Worm (Caenorhabditis elegans): ENCODE data around the gene ndub-8.

ndub-8 gene

ce11 chrII:13829123-13829996 is 43.3 kb upstream of the ndub-8 start (continued):
- TF ChIP-seq nhr-77 (tag; optimal IDR thresholded peaks at IDR 0.05) = peak; percentile 90
- peak; percentile 38 to 55 for TF ChIP-seq lsy-2 (tag; optimal IDR thresholded peaks at IDR 0.05)
- TF ChIP-seq mdt-29 (GFP tag; IDR thresholded peaks at IDR 0.05) = peak; percentile 69; the same call in 1 of the 2 replicates
- TF ChIP-seq nhr-76 (tag; optimal IDR thresholded peaks at IDR 0.05) = peak; percentile 28

- TF ChIP-seq duxl-1 (tag; optimal IDR thresholded peaks at IDR 0.05; ENCODE audit: poor library complexity) (no peak), jun-1 (tag; optimal IDR thresholded peaks at IDR 0.05) (no peak), dmd-8 (GFP tag; IDR thresholded peaks at IDR 0.05) (no peak), aly-2 (tag; optimal IDR thresholded peaks at IDR 0.05) (no peak), fkh-10 (GFP tag; optimal IDR thresholded peaks at IDR 0.05) (no peak), nhr-76 (tag; optimal IDR thresholded peaks at IDR 0.05) (no peak)
Measured at ce11 chrII:13830255-13830654, 42.4 kb upstream of the ndub-8 start, which contains the start of gene F08G2.4. Gene F08G2.4, plus strand, starts transcription at chrII:13830602.

DNA sequence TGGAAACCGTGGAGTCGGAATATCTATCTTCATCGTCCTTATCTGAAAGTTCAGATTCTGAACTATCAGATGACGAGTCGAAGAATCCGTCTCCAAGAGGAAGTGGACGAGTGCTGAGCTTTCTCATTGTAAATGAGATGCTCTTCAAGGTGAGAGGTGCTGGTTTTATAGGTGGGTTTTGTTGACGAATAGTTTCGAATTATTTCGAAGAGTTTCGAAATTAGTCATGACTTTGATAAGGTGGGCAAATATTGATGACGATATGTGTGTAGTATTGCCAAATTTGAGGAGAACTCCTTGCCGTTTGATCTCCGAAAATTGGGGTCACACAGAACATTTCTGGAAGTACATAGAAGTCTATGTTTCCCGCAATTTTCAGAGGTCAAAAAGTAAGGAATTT is 39.2 kb upstream of the ndub-8 start, which contains the start of gene F08G2.5:
Gene F08G2.5, minus strand, starts transcription at position 127 of the 400 bp plus-strand sequence.
- TF ChIP-seq zag-1 (tag; optimal IDR thresholded peaks at IDR 0.05) = no peak
- TF ChIP-seq nhr-6 (tag; optimal IDR thresholded peaks at IDR 0.05) = no peak
- TF ChIP-seq vab-7 (GFP tag; IDR thresholded peaks at IDR 0.05) = no peak
- TF ChIP-seq daf-16 (GFP tag; optimal IDR thresholded peaks at IDR 0.05) = no peak
- peak; percentile 70 for TF ChIP-seq daf-16 (tag; optimal IDR thresholded peaks at IDR 0.05)
- no peak for TF ChIP-seq attf-4 (tag; optimal IDR thresholded peaks at IDR 0.05)
- TF ChIP-seq lin-1 (GFP tag; IDR thresholded peaks at IDR 0.05) = no peak
- TF ChIP-seq Y48G9A.11 (GFP tag; IDR thresholded peaks at IDR 0.05) = no peak
- no peak for TF ChIP-seq daf-12 (tag; optimal IDR thresholded peaks at IDR 0.05)
- no peak for TF ChIP-seq lir-3 (tag; optimal IDR thresholded peaks at IDR 0.05)
- TF ChIP-seq nhr-28 (tag; optimal IDR thresholded peaks at IDR 0.05) = peak; percentile 9
- TF ChIP-seq ctbp-1 (GFP tag; IDR thresholded peaks at IDR 0.05) = no peak
- no peak for TF ChIP-seq zfp-2 (tag; optimal IDR thresholded peaks at IDR 0.05)
- TF ChIP-seq dmd-6 (GFP tag; IDR thresholded peaks at IDR 0.05) = no peak; the same call in 1 of the 2 replicates
- no peak for TF ChIP-seq ama-1 (optimal IDR thresholded peaks at IDR 0.05)
- no peak for TF ChIP-seq ceh-32 (tag; optimal IDR thresholded peaks at IDR 0.05; ENCODE audit: poor library complexity)

DNA sequence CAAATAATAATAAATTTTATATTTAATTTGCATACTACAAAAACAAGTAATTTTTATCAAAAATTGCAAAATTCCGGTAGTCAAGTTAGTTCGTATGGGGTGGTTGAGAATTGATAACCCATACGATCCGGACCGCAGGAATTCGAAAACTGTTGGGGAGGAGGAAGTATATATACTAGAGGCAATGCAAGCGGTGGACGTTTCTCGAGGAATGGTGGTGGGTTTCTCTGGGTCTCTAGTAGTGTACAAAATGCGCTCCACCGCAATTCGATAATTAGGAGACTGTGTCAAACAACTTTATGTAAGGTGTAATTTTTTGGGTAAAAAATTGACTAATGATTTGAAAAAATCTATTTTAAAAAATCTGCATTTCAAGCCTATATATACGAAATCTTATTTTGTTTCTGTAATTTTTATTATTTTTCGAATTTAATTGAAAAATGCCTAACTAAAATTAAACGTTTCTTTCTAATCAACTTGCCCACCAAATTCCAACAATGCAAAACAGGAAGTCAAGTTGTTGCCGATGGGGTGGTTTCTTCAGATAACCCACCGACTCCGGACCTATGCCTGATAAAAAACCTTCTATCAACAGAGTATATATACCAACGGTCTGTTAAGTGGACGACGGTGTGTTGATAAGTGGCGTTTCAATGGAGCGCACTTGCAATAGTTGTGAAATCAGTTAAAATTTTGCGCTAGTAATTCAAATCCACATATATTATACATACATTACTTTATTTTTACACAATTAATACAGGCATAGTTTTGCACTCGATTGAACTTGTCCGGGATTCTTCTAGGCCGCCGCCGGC is 38.1 kb upstream of the ndub-8 start:
- TF ChIP-seq egl-43 (GFP tag; IDR thresholded peaks at IDR 0.05) (peak; percentile 94), skn-1 (tag; optimal IDR thresholded peaks at IDR 0.05) (no peak), nhr-111 (GFP tag; optimal IDR thresholded peaks at IDR 0.05) (peak; percentile 71), ztf-7 (tag; optimal IDR thresholded peaks at IDR 0.05) (peak; percentile 89), php-3 (GFP tag; IDR thresholded peaks at IDR 0.05) (peak; percentile 50; the same call in 1 of the 2 replicates), daf-16 (GFP tag; optimal IDR thresholded peaks at IDR 0.05) (peak; percentile 32 to 73), daf-16 (tag; optimal IDR thresholded peaks at IDR 0.05) (peak; percentile 78), ces-1 (GFP tag; optimal IDR thresholded peaks at IDR 0.05) (peak; percentile 20), tag-97 (GFP tag; IDR thresholded peaks at IDR 0.05) (no peak), nhr-102 (tag; optimal IDR thresholded peaks at IDR 0.05) (peak; percentile 90), F37D6.2 (tag; optimal IDR thresholded peaks at IDR 0.05) (peak; percentile 87), arid-1 (GFP tag; conservative IDR thresholded peaks at IDR 0.05) (peak; percentile 89), fos-1 (tag; optimal IDR thresholded peaks at IDR 0.05) (peak; percentile 9), saeg-2 (GFP tag; IDR thresholded peaks at IDR 0.05) (peak; percentile 70; the same call in 1 of the 2 replicates), gei-8 (GFP tag; optimal IDR thresholded peaks at IDR 0.05) (peak; percentile 33), tra-1 (GFP tag; IDR thresholded peaks at IDR 0.05) (peak; percentile 95), dmd-6 (GFP tag; IDR thresholded peaks at IDR 0.05) (peak; percentile 85), dve-1 (tag; optimal IDR thresholded peaks at IDR 0.05; ENCODE audit: insufficient read depth) (peak; percentile 95), nhr-11 (tag; optimal IDR thresholded peaks at IDR 0.05) (peak; percentile 87), nhr-237 (tag; optimal IDR thresholded peaks at IDR 0.05) (no peak), fkh-10 (GFP tag; optimal IDR thresholded peaks at IDR 0.05) (peak; percentile 77), ceh-20 (GFP tag; IDR thresholded peaks at IDR 0.05) (peak; percentile 91), spr-1 (tag; optimal IDR thresholded peaks at IDR 0.05) (peak; percentile 79)

Data from whole organism, L4 larva.